Worm (Caenorhabditis elegans) whole organism, midembryonic: ENCODE data around the gene C17C3.11.

Experiments used
- T22C8.4 ChIP-seq: fragments of 200-800 bp; sonication (Bioruptor generic); IDR thresholded peaks from 2 replicates; pipeline ENCODE4 v1.3.6; 2022; ENCODE audit warnings: missing genetic modification characterization, missing compliant biosample characterization
- cog-1 ChIP-seq: sonication (generic microtip); optimal IDR thresholded peaks from 2 replicates; lab custom pipeline; 2016; ENCODE audit warnings: missing genetic modification characterization, missing compliant biosample characterization
- flt-1 ChIP-seq: fragments of 200-800 bp; sonication (Bioruptor generic); IDR thresholded peaks from 2 replicates; pipeline ENCODE4 v1.3.6; 2022; ENCODE audit warnings: missing genetic modification characterization, missing compliant biosample characterization
- klf-2 ChIP-seq: fragments of 200-800 bp; sonication (Bioruptor generic); conservative IDR thresholded peaks from 2 replicates; pipeline ENCODE4 v1.3.6; 2022; ENCODE audit warnings: missing genetic modification reagents, missing genetic modification characterization, missing compliant biosample characterization
- med-1 ChIP-seq: sonication (generic microtip); optimal IDR thresholded peaks from 2 replicates; lab custom pipeline; 2017; ENCODE audit warnings: missing genetic modification characterization, mild to moderate bottlenecking, missing compliant biosample characterization, antibody characterized with exemption, missing genetic modification reagents; ENCODE audit not compliant: insufficient read depth
- ref-1 ChIP-seq: fragments of 200-800 bp; sonication (Bioruptor generic); conservative IDR thresholded peaks from 2 replicates; pipeline ENCODE4 v1.3.6; 2022; ENCODE audit warnings: missing genetic modification reagents, missing genetic modification characterization, missing compliant biosample characterization
- tab-1 ChIP-seq: fragments of 200-800 bp; sonication (Bioruptor generic); IDR thresholded peaks from 2 replicates; pipeline ENCODE4 v1.3.6; 2022; ENCODE audit warnings: missing genetic modification characterization, missing compliant biosample characterization
- ztf-23 ChIP-seq: fragments of 200-800 bp; sonication (Bioruptor generic); IDR thresholded peaks from 2 replicates; pipeline ENCODE4 v1.3.6; 2022; ENCODE audit warnings: missing genetic modification reagents, missing genetic modification characterization, missing compliant biosample characterization
- ztf-29 ChIP-seq: fragments of 200-800 bp; sonication (Bioruptor generic); IDR thresholded peaks from 2 replicates; pipeline ENCODE4 v1.3.6; 2022; ENCODE audit warnings: missing genetic modification reagents, missing genetic modification characterization, missing compliant biosample characterization

C17C3.11 gene

DNA sequence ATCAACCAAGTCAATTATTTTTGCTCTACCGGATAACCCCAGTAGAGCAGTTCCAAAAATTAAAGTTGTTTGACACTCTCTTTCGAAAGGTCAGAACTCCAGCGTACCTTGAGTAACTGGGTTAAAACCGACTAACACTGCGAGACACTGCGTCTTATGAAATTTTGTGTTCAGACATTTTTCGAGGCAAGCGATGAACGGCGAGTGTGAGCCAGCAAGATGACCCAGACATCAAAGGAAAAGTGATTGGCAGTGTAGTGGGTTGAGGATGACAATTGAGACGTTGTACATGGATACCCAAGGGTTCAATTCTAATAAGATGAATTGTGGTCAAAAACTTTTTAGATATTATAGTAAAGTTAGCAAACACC, 6.5 kb downstream of the C17C3.11 start:
- no peak for TF ChIP-seq ztf-23 (GFP tag; lab: Robert Waterston, UW)
- TF ChIP-seq ref-1 (GFP tag; lab: Robert Waterston, UW), result no peak
- TF ChIP-seq tab-1 (GFP tag; lab: Robert Waterston, UW), result no peak
- no peak for TF ChIP-seq med-1 (GFP tag; lab: Kevin White, UChicago)
- no peak for TF ChIP-seq T22C8.4 (GFP tag; lab: Robert Waterston, UW)
- no peak for TF ChIP-seq cog-1 (tag; lab: Kevin White, UChicago)
- TF ChIP-seq klf-2 (GFP tag; lab: Robert Waterston, UW), result no peak
- TF ChIP-seq flt-1 (GFP tag; lab: Robert Waterston, UW), result no peak
- TF ChIP-seq ztf-29 (GFP tag; lab: Robert Waterston, UW), result no peak

DNA sequence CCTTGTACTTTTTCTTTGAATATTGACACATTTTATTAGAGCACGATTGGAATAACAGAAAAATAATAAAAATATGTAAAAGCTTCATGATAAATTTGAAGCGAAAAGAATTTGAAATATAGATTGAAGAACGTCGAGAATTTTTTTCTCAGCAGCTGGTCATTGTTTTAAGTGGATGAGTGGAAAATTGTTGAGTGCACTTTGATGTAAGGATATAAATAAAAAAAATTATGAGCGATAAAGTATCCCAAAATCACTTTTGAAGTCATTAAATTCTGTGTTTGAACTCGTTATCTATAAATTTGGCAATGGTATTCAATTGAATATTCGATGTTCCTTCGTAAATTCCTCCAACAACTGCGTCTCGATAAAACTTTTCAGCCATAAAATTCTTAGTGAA, 7.1 kb downstream of the C17C3.11 start, which contains the start of gene ins-13:
Gene ins-13 (minus strand): TSS at position 101 of the 400 bp plus-strand sequence.
- TF ChIP-seq ztf-23 (GFP tag; lab: Robert Waterston, UW), result no peak
- TF ChIP-seq ztf-29 (GFP tag; lab: Robert Waterston, UW), result no peak
- no peak for TF ChIP-seq flt-1 (GFP tag; lab: Robert Waterston, UW)
- no peak for TF ChIP-seq tab-1 (GFP tag; lab: Robert Waterston, UW)
- TF ChIP-seq klf-2 (GFP tag; lab: Robert Waterston, UW), result no peak

DNA sequence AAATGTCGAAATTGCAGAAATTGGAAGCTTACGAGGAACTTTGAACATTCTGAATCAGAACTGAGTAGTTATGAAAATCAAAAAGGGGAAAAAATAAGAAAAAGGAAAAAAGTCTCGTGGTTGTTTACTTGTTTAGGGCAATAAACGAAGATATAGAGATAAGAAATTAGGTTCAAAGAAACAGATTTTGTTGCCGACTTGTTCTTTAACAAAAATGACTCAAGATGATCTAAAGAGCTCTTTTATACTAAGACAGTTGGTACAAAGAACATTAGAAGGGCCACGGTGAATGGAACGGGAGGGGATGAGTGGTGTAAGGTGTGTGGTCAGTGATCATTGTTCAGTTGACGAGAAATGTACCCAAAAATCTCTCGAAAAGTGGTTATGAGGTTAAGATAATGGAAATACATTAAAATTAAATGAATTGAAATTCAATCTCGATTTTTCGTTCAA, 9.8 kb downstream of the C17C3.11 start, which contains the start of gene acdh-2:
Gene acdh-2 (minus strand): TSS at position 51 of the 453 bp plus-strand sequence.
- TF ChIP-seq cog-1 (tag; lab: Kevin White, UChicago) (no peak), med-1 (GFP tag; lab: Kevin White, UChicago) (no peak), klf-2 (GFP tag; lab: Robert Waterston, UW) (no peak), tab-1 (GFP tag; lab: Robert Waterston, UW) (no peak), T22C8.4 (GFP tag; lab: Robert Waterston, UW) (no peak), ref-1 (GFP tag; lab: Robert Waterston, UW) (no peak), ztf-23 (GFP tag; lab: Robert Waterston, UW) (no peak), flt-1 (GFP tag; lab: Robert Waterston, UW) (no peak), ztf-29 (GFP tag; lab: Robert Waterston, UW) (no peak)

DNA sequence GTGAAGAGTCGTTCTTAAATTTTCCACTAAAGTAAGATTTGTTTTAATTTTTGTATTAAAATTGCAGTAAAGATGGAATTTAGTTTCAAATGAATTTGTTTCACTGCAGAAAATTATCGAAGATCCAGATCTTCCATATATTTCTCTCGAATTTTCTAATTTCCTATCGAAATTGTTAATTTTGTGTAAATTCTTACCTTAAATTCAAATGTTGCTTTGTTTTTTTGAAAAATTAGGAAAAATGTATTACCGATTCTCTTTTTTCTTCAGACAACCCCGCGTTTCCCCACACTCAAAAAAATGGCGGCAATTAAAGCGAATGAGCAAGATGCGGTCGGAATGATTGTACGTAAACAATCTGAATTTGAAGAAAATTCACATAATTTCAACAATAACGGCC, 12.1 kb downstream of the C17C3.11 start, which contains the start of gene C17C3.6:
Gene C17C3.6 (plus strand): TSS at position 301 of the 400 bp plus-strand sequence.
- TF ChIP-seq klf-2 (GFP tag; lab: Robert Waterston, UW) (no peak), ref-1 (GFP tag; lab: Robert Waterston, UW) (no peak), tab-1 (GFP tag; lab: Robert Waterston, UW) (no peak), med-1 (GFP tag; lab: Kevin White, UChicago) (no peak), flt-1 (GFP tag; lab: Robert Waterston, UW) (no peak), T22C8.4 (GFP tag; lab: Robert Waterston, UW) (no peak), ztf-23 (GFP tag; lab: Robert Waterston, UW) (no peak), ztf-29 (GFP tag; lab: Robert Waterston, UW) (no peak), cog-1 (tag; lab: Kevin White, UChicago) (no peak)

ce11 chrII:5551517-5551916, 13.9 kb downstream of the C17C3.11 start, which contains the start of gene C17C3.5:
C17C3.5 (plus strand) TSS chrII:5551817.
- no peak for TF ChIP-seq med-1 (GFP tag; lab: Kevin White, UChicago)
- no peak for TF ChIP-seq klf-2 (GFP tag; lab: Robert Waterston, UW)
- TF ChIP-seq tab-1 (GFP tag; lab: Robert Waterston, UW), result no peak
- TF ChIP-seq flt-1 (GFP tag; lab: Robert Waterston, UW), result no peak

DNA sequence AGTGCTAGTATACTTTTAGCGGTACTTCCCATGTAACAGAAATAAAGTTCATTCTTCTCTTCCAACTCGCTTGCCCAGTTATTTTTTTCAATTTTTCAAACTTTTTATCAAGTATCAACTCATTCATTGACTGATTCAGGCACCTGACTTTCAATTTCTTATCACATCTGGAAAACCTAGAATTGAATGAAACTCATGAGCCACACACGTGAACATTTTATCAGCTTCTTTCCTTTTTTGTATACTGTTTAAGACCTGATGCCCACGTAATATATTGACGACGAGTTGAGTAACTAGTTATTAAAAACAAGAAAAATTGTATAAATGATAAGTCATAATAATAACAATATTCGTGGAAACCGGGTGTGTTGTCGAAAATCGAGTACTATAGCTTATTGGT, 15.9 kb downstream of the C17C3.11 start:
- no peak for TF ChIP-seq med-1 (GFP tag; lab: Kevin White, UChicago)
- TF ChIP-seq klf-2 (GFP tag; lab: Robert Waterston, UW), result no peak
- no peak for TF ChIP-seq tab-1 (GFP tag; lab: Robert Waterston, UW)
- TF ChIP-seq flt-1 (GFP tag; lab: Robert Waterston, UW), result no peak
- no peak for TF ChIP-seq ztf-29 (GFP tag; lab: Robert Waterston, UW)
- TF ChIP-seq T22C8.4 (GFP tag; lab: Robert Waterston, UW), result no peak
- no peak for TF ChIP-seq ref-1 (GFP tag; lab: Robert Waterston, UW)
- no peak for TF ChIP-seq cog-1 (tag; lab: Kevin White, UChicago)
- no peak for TF ChIP-seq ztf-23 (GFP tag; lab: Robert Waterston, UW)

DNA sequence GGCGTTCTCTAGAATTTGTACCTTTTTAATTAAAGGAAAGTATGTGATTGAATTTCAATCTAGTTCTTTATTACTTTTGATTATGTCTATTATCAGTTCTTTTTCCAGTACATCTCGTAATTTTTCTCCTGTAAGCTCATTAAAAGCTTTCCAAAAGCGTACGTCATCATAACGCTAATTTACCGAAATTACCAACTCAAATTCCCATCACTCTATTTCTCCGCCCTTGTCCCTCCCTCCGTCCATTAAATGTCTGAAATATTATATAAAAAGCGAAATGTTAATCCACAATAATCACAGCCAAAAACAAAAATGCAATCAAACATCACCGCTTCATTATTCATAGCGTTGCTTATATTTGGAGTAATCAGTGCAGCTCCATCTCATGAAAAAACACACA, 16.7 kb downstream of the C17C3.11 start, which contains the start of gene ins-12:
Gene ins-12 (plus strand): TSS at position 301 of the 400 bp plus-strand sequence.
- TF ChIP-seq ztf-29 (GFP tag; lab: Robert Waterston, UW) (no peak), ref-1 (GFP tag; lab: Robert Waterston, UW) (no peak), tab-1 (GFP tag; lab: Robert Waterston, UW) (no peak), med-1 (GFP tag; lab: Kevin White, UChicago) (no peak), cog-1 (tag; lab: Kevin White, UChicago) (no peak), flt-1 (GFP tag; lab: Robert Waterston, UW) (no peak), klf-2 (GFP tag; lab: Robert Waterston, UW) (no peak), ztf-23 (GFP tag; lab: Robert Waterston, UW) (no peak), T22C8.4 (GFP tag; lab: Robert Waterston, UW) (no peak)

- TF ChIP-seq ref-1 (GFP tag; lab: Robert Waterston, UW) (no peak), tab-1 (GFP tag; lab: Robert Waterston, UW) (no peak), flt-1 (GFP tag; lab: Robert Waterston, UW) (no peak), klf-2 (GFP tag; lab: Robert Waterston, UW) (no peak), ztf-23 (GFP tag; lab: Robert Waterston, UW) (no peak)
These were observed 17.2 kb downstream of the C17C3.11 start for ce11 chrII:5554788-5555187.

ce11 chrII:5555522-5555921, 17.9 kb downstream of the C17C3.11 start:
- TF ChIP-seq cog-1 (tag; lab: Kevin White, UChicago), result no peak
- TF ChIP-seq klf-2 (GFP tag; lab: Robert Waterston, UW), result no peak
- no peak for TF ChIP-seq ref-1 (GFP tag; lab: Robert Waterston, UW)
- TF ChIP-seq ztf-23 (GFP tag; lab: Robert Waterston, UW), result no peak
- no peak for TF ChIP-seq tab-1 (GFP tag; lab: Robert Waterston, UW)
- TF ChIP-seq T22C8.4 (GFP tag; lab: Robert Waterston, UW), result no peak
- TF ChIP-seq ztf-29 (GFP tag; lab: Robert Waterston, UW), result no peak
- no peak for TF ChIP-seq flt-1 (GFP tag; lab: Robert Waterston, UW)
- no peak for TF ChIP-seq med-1 (GFP tag; lab: Kevin White, UChicago)
